Fruit fly (Drosophila melanogaster) whole organism, prepupa: ENCODE data around the gene dmrt99B.

Experiments used
- Blimp-1 ChIP-seq: fragments of 200-800 bp; sonication (Bioruptor generic); optimal IDR thresholded peaks from 3 replicates; lab custom pipeline; 2017; ENCODE audit warnings: missing biosample characterization, missing genetic modification characterization, mild to moderate bottlenecking, moderate library complexity, missing genetic modification reagents
- CG10631 ChIP-seq: fragments of 200-800 bp; sonication (Bioruptor generic); optimal IDR thresholded peaks from 2 replicates; lab custom pipeline; 2016; ENCODE audit warnings: missing biosample characterization, missing genetic modification characterization
- CG10669 ChIP-seq: fragments of 200-800 bp; sonication (Bioruptor generic); optimal IDR thresholded peaks from 3 replicates; lab custom pipeline; 2018; ENCODE audit warnings: missing biosample characterization, mild to moderate bottlenecking, missing genetic modification characterization, moderate library complexity
- CG11294 ChIP-seq: fragments of 200-800 bp; sonication (Bioruptor generic); IDR thresholded peaks from 2 replicates; pipeline ENCODE4 v1.3.6; 2022; ENCODE audit warnings: missing biosample characterization, missing genetic modification characterization
- CG11902 ChIP-seq: fragments of 200-800 bp; sonication (Bioruptor generic); optimal IDR thresholded peaks from 3 replicates; lab custom pipeline; 2016; ENCODE audit warnings: missing biosample characterization, missing genetic modification characterization
- CG15336 ChIP-seq: fragments of 200-800 bp; sonication (Bioruptor generic); IDR thresholded peaks from 2 replicates; pipeline ENCODE4 v1.3.6; 2022; ENCODE audit warnings: missing biosample characterization, missing genetic modification characterization
- CG1621 ChIP-seq: fragments of 200-800 bp; sonication (Bioruptor generic); optimal IDR thresholded peaks from 3 replicates; lab custom pipeline; 2018; ENCODE audit warnings: missing biosample characterization, mild to moderate bottlenecking, missing genetic modification characterization
- CG16779 ChIP-seq: fragments of 200-800 bp; sonication (Bioruptor generic); optimal IDR thresholded peaks from 3 replicates; lab custom pipeline; 2017; ENCODE audit warnings: missing biosample characterization, mild to moderate bottlenecking, missing genetic modification characterization
- CG3032 ChIP-seq: fragments of 200-800 bp; optimal IDR thresholded peaks from 2 replicates; lab custom pipeline; 2019; ENCODE audit warnings: missing biosample characterization, mild to moderate bottlenecking, missing genetic modification characterization, moderate library complexity
- CG34406 ChIP-seq: fragments of 200-800 bp; sonication (Bioruptor generic); optimal IDR thresholded peaks from 3 replicates; lab custom pipeline; 2016; ENCODE audit warnings: missing biosample characterization, missing genetic modification characterization
- CG3919 ChIP-seq: fragments of 200-800 bp; sonication (Bioruptor generic); optimal IDR thresholded peaks from 3 replicates; lab custom pipeline; 2016; ENCODE audit warnings: missing biosample characterization, missing genetic modification characterization
- CG4318 ChIP-seq: fragments of 200-800 bp; sonication (Bioruptor generic); optimal IDR thresholded peaks from 3 replicates; lab custom pipeline; 2017; ENCODE audit warnings: missing biosample characterization, mild to moderate bottlenecking, missing genetic modification characterization
- CG6163 ChIP-seq: fragments of 200-800 bp; sonication (Bioruptor generic); IDR thresholded peaks from 3 replicates; pipeline ENCODE4 v1.3.6; 2022; ENCODE audit warnings: missing biosample characterization, missing genetic modification characterization
- CG6276 ChIP-seq: fragments of 200-800 bp; sonication (Bioruptor generic); optimal IDR thresholded peaks from 2 replicates; lab custom pipeline; 2017; ENCODE audit warnings: missing biosample characterization, mild to moderate bottlenecking, missing genetic modification characterization
- CG6808 ChIP-seq: fragments of 200-800 bp; sonication (Bioruptor generic); optimal IDR thresholded peaks from 3 replicates; lab custom pipeline; 2017; ENCODE audit warnings: missing biosample characterization, missing genetic modification characterization, mild to moderate bottlenecking, moderate library complexity, missing genetic modification reagents
- CG7368 ChIP-seq: fragments of 200-800 bp; sonication (Bioruptor generic); optimal IDR thresholded peaks from 3 replicates; lab custom pipeline; 2016; ENCODE audit warnings: missing biosample characterization, missing genetic modification characterization
- CG8119 ChIP-seq: fragments of 200-800 bp; sonication (Bioruptor generic); IDR thresholded peaks from 3 replicates; pipeline ENCODE4 v1.3.6; 2022; ENCODE audit warnings: missing biosample characterization, missing genetic modification characterization
- CG9139 ChIP-seq: fragments of 200-800 bp; sonication (Bioruptor generic); optimal IDR thresholded peaks from 3 replicates; lab custom pipeline; 2017; ENCODE audit warnings: missing biosample characterization, mild to moderate bottlenecking, missing genetic modification characterization
- Eip75B ChIP-seq: fragments of 200-800 bp; sonication (Bioruptor generic); optimal IDR thresholded peaks from 3 replicates; lab custom pipeline; 2016; ENCODE audit warnings: missing biosample characterization, missing genetic modification characterization
- Eip78C ChIP-seq: fragments of 200-800 bp; sonication (Bioruptor generic); peaks from one replicate; lab custom pipeline; 2016; ENCODE audit warnings: missing biosample characterization, missing genetic modification characterization
- Ets21C ChIP-seq: fragments of 200-800 bp; sonication (Bioruptor generic); optimal IDR thresholded peaks from 3 replicates; lab custom pipeline; 2016; ENCODE audit warnings: missing biosample characterization, missing genetic modification characterization
- Ets96B ChIP-seq: fragments of 200-800 bp; optimal IDR thresholded peaks from 2 replicates; lab custom pipeline; 2019; ENCODE audit warnings: missing biosample characterization, mild to moderate bottlenecking, missing genetic modification characterization, moderate library complexity
- Gug ChIP-seq: fragments of 200-800 bp; sonication (Bioruptor generic); IDR thresholded peaks from 2 replicates; pipeline ENCODE4 v1.3.6; 2022; ENCODE audit warnings: missing biosample characterization, missing genetic modification characterization
- Hr38 ChIP-seq: sonication (Bioruptor generic); optimal IDR thresholded peaks from 2 replicates; lab custom pipeline; 2016; ENCODE audit warnings: missing biosample characterization, missing genetic modification characterization
- Hr39 ChIP-seq: fragments of 200-800 bp; sonication (Bioruptor generic); optimal IDR thresholded peaks from 2 replicates; lab custom pipeline; 2016; ENCODE audit warnings: missing biosample characterization, missing genetic modification characterization
- Hr4 ChIP-seq: fragments of 200-800 bp; sonication (Bioruptor generic); optimal IDR thresholded peaks from 3 replicates; lab custom pipeline; 2016; ENCODE audit warnings: missing biosample characterization, missing genetic modification characterization
- Lpt ChIP-seq: fragments of 200-800 bp; sonication (Bioruptor generic); optimal IDR thresholded peaks from 3 replicates; lab custom pipeline; 2016; ENCODE audit warnings: missing biosample characterization, missing genetic modification characterization
- Met ChIP-seq: fragments of 200-800 bp; sonication (Bioruptor generic); optimal IDR thresholded peaks from 3 replicates; lab custom pipeline; 2016; ENCODE audit warnings: missing biosample characterization, missing genetic modification characterization
- OdsH ChIP-seq: fragments of 200-800 bp; sonication (Bioruptor generic); optimal IDR thresholded peaks from 3 replicates; lab custom pipeline; 2016; ENCODE audit warnings: missing biosample characterization, missing genetic modification characterization
- Smox ChIP-seq: fragments of 200-800 bp; sonication (Bioruptor generic); optimal IDR thresholded peaks from 3 replicates; lab custom pipeline; 2016; ENCODE audit warnings: missing biosample characterization, missing genetic modification characterization
- Sox102F ChIP-seq: fragments of 200-800 bp; sonication (Bioruptor generic); optimal IDR thresholded peaks from 2 replicates; lab custom pipeline; 2016; ENCODE audit warnings: missing biosample characterization, mild to moderate bottlenecking, missing genetic modification characterization
- Sox14 ChIP-seq: fragments of 200-800 bp; sonication (Bioruptor generic); optimal IDR thresholded peaks from 3 replicates; lab custom pipeline; 2016; ENCODE audit warnings: missing biosample characterization, missing genetic modification characterization
- Sox15 ChIP-seq: fragments of 200-800 bp; sonication (Bioruptor generic); optimal IDR thresholded peaks from 3 replicates; lab custom pipeline; 2016; ENCODE audit warnings: missing biosample characterization, missing genetic modification characterization
- achi ChIP-seq: fragments of 200-800 bp; sonication (Bioruptor generic); optimal IDR thresholded peaks from 3 replicates; lab custom pipeline; 2016; ENCODE audit warnings: missing biosample characterization, missing genetic modification characterization
- cyc ChIP-seq: fragments of 200-800 bp; sonication (Bioruptor generic); optimal IDR thresholded peaks from 3 replicates; lab custom pipeline; 2016; ENCODE audit warnings: missing biosample characterization, missing genetic modification characterization
- dac ChIP-seq: fragments of 200-800 bp; sonication (Bioruptor generic); optimal IDR thresholded peaks from 2 replicates; lab custom pipeline; 2017; ENCODE audit warnings: missing biosample characterization, mild to moderate bottlenecking, missing genetic modification characterization
- dsx ChIP-seq: fragments of 200-800 bp; optimal IDR thresholded peaks from 3 replicates; lab custom pipeline; 2019; ENCODE audit warnings: missing biosample characterization, mild to moderate bottlenecking, missing genetic modification characterization, moderate library complexity; ENCODE audit not compliant: poor library complexity, severe bottlenecking
- eg ChIP-seq: fragments of 200-800 bp; sonication (Bioruptor generic); IDR thresholded peaks from 3 replicates; pipeline ENCODE4 v1.3.6; 2022; ENCODE audit warnings: missing biosample characterization, missing genetic modification characterization
- fd59A ChIP-seq: fragments of 200-800 bp; sonication (Bioruptor generic); optimal IDR thresholded peaks from 2 replicates; lab custom pipeline; 2017; ENCODE audit warnings: missing biosample characterization, mild to moderate bottlenecking, missing genetic modification characterization, missing genetic modification reagents
- fkh ChIP-seq: fragments of 200-800 bp; sonication (Bioruptor generic); optimal IDR thresholded peaks from 3 replicates; lab custom pipeline; 2017; ENCODE audit warnings: missing biosample characterization, mild to moderate bottlenecking, missing genetic modification characterization, moderate library complexity
- lz ChIP-seq: fragments of 200-800 bp; sonication (Bioruptor generic); optimal IDR thresholded peaks from 3 replicates; lab custom pipeline; 2016; ENCODE audit warnings: missing biosample characterization, missing genetic modification characterization
- net ChIP-seq: fragments of 200-800 bp; sonication (Bioruptor generic); optimal IDR thresholded peaks from 3 replicates; lab custom pipeline; 2016; ENCODE audit warnings: missing biosample characterization, missing genetic modification characterization
- pdm3 ChIP-seq: fragments of 200-800 bp; sonication (Bioruptor generic); optimal IDR thresholded peaks from 3 replicates; lab custom pipeline; 2016; ENCODE audit warnings: missing biosample characterization, missing genetic modification characterization
- spab ChIP-seq: fragments of 200-800 bp; sonication (Bioruptor generic); optimal IDR thresholded peaks from 2 replicates; lab custom pipeline; 2017; ENCODE audit warnings: missing biosample characterization, mild to moderate bottlenecking, missing genetic modification characterization, missing genetic modification reagents
- ss ChIP-seq, 2 experiments: fragments of 200-800 bp; sonication (Bioruptor generic); optimal IDR thresholded peaks; 2 replicates in 1 of 2; 3 replicates in 1 of 2; lab custom pipeline; 2017 to 2018; ENCODE audit warnings: mild to moderate bottlenecking in 2 of 2, missing biosample characterization in 2 of 2, missing genetic modification characterization in 2 of 2, moderate library complexity in 1 of 2
- svp ChIP-seq: fragments of 200-800 bp; sonication (Bioruptor generic); peaks from one replicate; lab custom pipeline; 2016; ENCODE audit warnings: missing biosample characterization, missing genetic modification characterization
- topi ChIP-seq: fragments of 200-800 bp; sonication (Bioruptor generic); optimal IDR thresholded peaks from 3 replicates; lab custom pipeline; 2016; ENCODE audit warnings: missing biosample characterization, missing genetic modification characterization
- vri ChIP-seq: fragments of 200-800 bp; sonication (Bioruptor generic); optimal IDR thresholded peaks from 3 replicates; lab custom pipeline; 2016; ENCODE audit warnings: missing biosample characterization, mild to moderate bottlenecking, missing genetic modification characterization

The dmrt99B gene

DNA sequence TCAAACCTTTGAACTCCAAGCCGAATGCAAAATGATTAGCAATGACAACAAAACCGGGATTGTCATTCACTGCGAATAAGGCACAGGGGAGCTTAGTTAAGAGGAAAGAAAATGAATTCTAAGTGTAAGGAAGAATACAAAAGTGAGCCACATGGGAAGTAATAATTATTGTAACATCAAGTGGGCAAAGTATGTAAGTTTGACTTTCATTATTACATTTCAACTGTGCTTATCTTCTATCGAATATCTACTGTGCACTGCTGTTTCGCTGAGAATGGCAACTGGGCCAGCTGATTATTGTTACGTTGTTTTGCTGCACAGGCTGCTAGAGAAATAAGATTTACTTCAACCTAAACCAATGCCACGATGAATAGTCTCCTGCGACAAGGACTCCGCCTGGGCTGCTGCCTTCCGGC lies 44.3 kb downstream of the dmrt99B start, which contains the start of the genes CG7601 and CIA30 (continued):
- peak; percentile 98 for TF ChIP-seq dac
- TF ChIP-seq CG9139 (GFP tag; lab: Kevin White, UChicago), result peak; percentile 98
- peak; percentile 99 for TF ChIP-seq Ets21C (GFP tag; lab: Kevin White, UChicago)
- TF ChIP-seq net, result peak; percentile 98
- TF ChIP-seq Sox14 (GFP tag; lab: Kevin White, UChicago), result peak; percentile 99
- TF ChIP-seq Sox102F (GFP tag; lab: Kevin White, UChicago), result peak; percentile 98
- TF ChIP-seq CG16779 (tag; lab: Kevin White, UChicago), result peak; percentile 95
- TF ChIP-seq dsx (GFP tag; lab: Kevin White, UChicago), result peak; percentile 99
- TF ChIP-seq Smox, result peak; percentile 99
- TF ChIP-seq lz (GFP tag; lab: Kevin White, UChicago), result peak; percentile 99
- TF ChIP-seq CG10631, result peak; percentile 99
- peak; percentile 100 for TF ChIP-seq CG15336
- TF ChIP-seq Hr4 (GFP tag; lab: Kevin White, UChicago), result peak; percentile 99
- TF ChIP-seq CG34406 (GFP tag; lab: Kevin White, UChicago), result peak; percentile 98
- TF ChIP-seq CG11902 (GFP tag; lab: Kevin White, UChicago), result peak; percentile 100
- no peak for TF ChIP-seq fkh (GFP tag; lab: Kevin White, UChicago)
- peak; percentile 98 for TF ChIP-seq fd59A (GFP tag; lab: Kevin White, UChicago)
- peak; percentile 98 for TF ChIP-seq Ets96B
- peak; percentile 98 for TF ChIP-seq Hr38 (GFP tag; lab: Kevin White, UChicago)
- TF ChIP-seq Eip78C (GFP tag; lab: Kevin White, UChicago), result peak; percentile 100
- peak; percentile 99 for TF ChIP-seq spab (GFP tag; lab: Kevin White, UChicago)
- TF ChIP-seq OdsH (GFP tag; lab: Kevin White, UChicago), result peak; percentile 99
- peak; percentile 100 for TF ChIP-seq cyc
- TF ChIP-seq CG3032, result peak; percentile 99
- peak; percentile 96 to 98 for TF ChIP-seq ss (GFP tag; optimal IDR thresholded peaks at IDR 0.05; lab: Kevin White, UChicago)

DNA sequence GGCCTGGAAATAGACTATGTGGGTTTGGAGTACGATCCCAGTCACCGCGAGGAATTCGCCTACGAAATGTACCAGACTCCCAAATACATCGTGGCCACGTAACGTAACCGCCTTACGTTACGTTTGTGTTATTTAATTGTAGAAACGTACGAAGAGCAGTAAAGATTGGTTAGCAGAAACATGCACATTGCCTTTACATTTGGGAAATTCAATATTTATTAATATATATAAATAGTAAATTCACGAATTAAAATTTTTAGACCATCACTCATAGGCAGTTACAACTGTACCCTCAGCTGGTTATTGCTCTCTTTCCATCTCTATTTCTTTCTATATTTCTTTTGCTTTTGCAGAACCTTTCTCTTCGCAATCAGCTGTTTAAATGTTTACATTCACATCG lies 45.5 kb downstream of the dmrt99B start, which contains the start of gene Gnpnat:
Gnpnat (plus strand) TSS at position 385 of the 400 bp plus-strand sequence.
- TF ChIP-seq CG6163 (GFP tag; lab: Robert Waterston, UW) (no peak), Hr39 (GFP tag; lab: Kevin White, UChicago) (peak; percentile 3), Eip78C (GFP tag; lab: Kevin White, UChicago) (peak; percentile 90), topi (peak; percentile 45), CG11902 (GFP tag; lab: Kevin White, UChicago) (peak; percentile 36), eg (GFP tag; lab: Robert Waterston, UW) (no peak), svp (peak; percentile 51), CG8119 (no peak), CG4318 (GFP tag; lab: Kevin White, UChicago) (peak; percentile 12), Met (GFP tag; lab: Kevin White, UChicago) (peak; percentile 47), CG3032 (peak; percentile 13), fd59A (GFP tag; lab: Kevin White, UChicago) (no peak), OdsH (GFP tag; lab: Kevin White, UChicago) (peak; percentile 71), CG10669 (GFP tag; lab: Kevin White, UChicago) (peak; percentile 50), Hr4 (GFP tag; lab: Kevin White, UChicago) (peak; percentile 62), Blimp-1 (GFP tag; lab: Kevin White, UChicago) (no peak), lz (GFP tag; lab: Kevin White, UChicago) (peak; percentile 54), Sox15 (GFP tag; lab: Kevin White, UChicago) (no peak), achi (peak; percentile 63), Eip75B (GFP tag; lab: Kevin White, UChicago) (peak; percentile 63), CG7368 (GFP tag; lab: Kevin White, UChicago) (no peak), CG3919 (GFP tag; lab: Kevin White, UChicago) (peak; percentile 62), ss (GFP tag; optimal IDR thresholded peaks at IDR 0.05; lab: Kevin White, UChicago) (peak in 1 of 2 experiments; percentile 52), dac (peak; percentile 38), Sox14 (GFP tag; lab: Kevin White, UChicago) (peak; percentile 38), CG11294 (GFP tag; lab: Robert Waterston, UW) (no peak), fkh (GFP tag; lab: Kevin White, UChicago) (no peak), CG6276 (GFP tag; lab: Kevin White, UChicago) (peak; percentile 63), pdm3 (peak; percentile 15), Gug (GFP tag; lab: Robert Waterston, UW) (no peak), vri (peak; percentile 55), CG9139 (GFP tag; lab: Kevin White, UChicago) (no peak), dsx (GFP tag; lab: Kevin White, UChicago) (peak; percentile 43), CG1621 (tag; lab: Kevin White, UChicago) (peak; percentile 17), Lpt (GFP tag; lab: Kevin White, UChicago) (peak; percentile 25), CG6808 (GFP tag; lab: Kevin White, UChicago) (no peak), Sox102F (GFP tag; lab: Kevin White, UChicago) (peak; percentile 44)
